ENCODE assay signal across 2 fruit fly cellular contexts in the genomic region with DNA sequence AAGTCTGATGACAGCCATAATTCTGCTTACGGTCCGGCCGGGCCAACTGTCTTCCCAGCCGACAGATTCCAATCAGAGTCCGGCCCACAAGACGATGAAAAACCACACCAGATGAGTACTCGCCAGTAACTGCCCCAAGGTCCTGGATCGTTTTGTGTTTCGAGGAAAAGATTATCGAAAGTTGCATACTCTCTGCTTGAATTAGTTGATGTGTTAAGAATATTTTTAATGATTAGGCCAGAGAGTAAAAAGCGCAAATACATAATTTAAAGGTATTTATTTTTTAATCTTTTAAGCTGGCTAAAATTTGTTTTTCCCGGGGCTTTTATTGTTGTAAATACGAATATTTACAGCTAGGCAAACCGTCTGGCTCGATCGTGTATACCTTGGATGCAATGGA.
TF ChIP-seq lines count a peak whose summit lies in the region.

No protein-coding gene starts in this region.

TF ChIP-seq in whole organism, prepupa, 60 proteins besides CTCF, POLR2A, EP300 and RAD21:
- TF ChIP-seq ss (GFP tag; optimal IDR thresholded peaks at IDR 0.05; lab: Kevin White, UChicago) (peak; percentile 6 to 17), svp (GFP tag; lab: Kevin White, UChicago) (peak; percentile 73), CG7368 (GFP tag; optimal IDR thresholded peaks at IDR 0.05; lab: Kevin White, UChicago) (no peak), CG3032 (tag; optimal IDR thresholded peaks at IDR 0.05; lab: Kevin White, UChicago) (peak; percentile 22), Eip78C (GFP tag; lab: Kevin White, UChicago) (peak; percentile 51), CG1621 (tag; optimal IDR thresholded peaks at IDR 0.05; lab: Kevin White, UChicago) (peak; percentile 3), acj6 (GFP tag; optimal IDR thresholded peaks at IDR 0.05; lab: Kevin White, UChicago) (no peak), Ets96B (tag; optimal IDR thresholded peaks at IDR 0.05; lab: Kevin White, UChicago) (peak; percentile 35), esn (GFP tag; optimal IDR thresholded peaks at IDR 0.05; lab: Kevin White, UChicago) (peak; percentile 3)

TF ChIP-seq in whole organism, pupa, 21 proteins besides CTCF, POLR2A, EP300 and RAD21:
- no peak for TF ChIP-seq D1 (tag; optimal IDR thresholded peaks at IDR 0.05; lab: Kevin White, UChicago)
- TF ChIP-seq CG9948 (tag; optimal IDR thresholded peaks at IDR 0.05; lab: Kevin White, UChicago) = no peak
- no peak for TF ChIP-seq CG13204 (GFP tag; optimal IDR thresholded peaks at IDR 0.05; lab: Kevin White, UChicago)
- TF ChIP-seq CG8159 (tag; optimal IDR thresholded peaks at IDR 0.05; lab: Kevin White, UChicago) = peak; percentile 24
- TF ChIP-seq CG10348 (GFP tag; IDR thresholded peaks at IDR 0.05; lab: Robert Waterston, UW) = no peak
- no peak for TF ChIP-seq CG4496 (GFP tag; IDR thresholded peaks at IDR 0.05; lab: Robert Waterston, UW)
- TF ChIP-seq CG32121 (GFP tag; IDR thresholded peaks at IDR 0.05; lab: Robert Waterston, UW) = no peak
- TF ChIP-seq CG15710 (tag; optimal IDR thresholded peaks at IDR 0.05; lab: Kevin White, UChicago) = peak; percentile 18
TF ChIP-seq in whole organism, pupa: peak in this region for 2.
